Fruit fly (Drosophila melanogaster) whole organism, embryonic: ENCODE measurements around the gene Sec22.

Experiments used
- Adf1 ChIP-seq: fragments of 200-800 bp; sonication (Bioruptor generic); IDR thresholded peaks from 2 replicates; pipeline ENCODE4 v1.3.6; 2022; ENCODE audit warnings: missing biosample characterization, missing genetic modification characterization
- Atf6 ChIP-seq: fragments of 200-800 bp; sonication (Bioruptor generic); IDR thresholded peaks from 2 replicates; pipeline ENCODE4 v1.3.6; 2022; ENCODE audit warnings: missing biosample characterization, missing genetic modification characterization
- B-H2 ChIP-seq: fragments of 200-800 bp; sonication (Bioruptor generic); optimal IDR thresholded peaks from 2 replicates; lab custom pipeline; 2018; ENCODE audit warnings: missing biosample characterization, mild to moderate bottlenecking, missing genetic modification characterization
- Bteb2 ChIP-seq: fragments of 200-800 bp; sonication (Bioruptor generic); optimal IDR thresholded peaks from 2 replicates; lab custom pipeline; 2016; ENCODE audit warnings: missing biosample characterization, missing genetic modification characterization
- CG11560 ChIP-seq: fragments of 200-800 bp; sonication (Bioruptor generic); IDR thresholded peaks from 3 replicates; pipeline ENCODE4 v1.3.6; 2022; ENCODE audit warnings: missing biosample characterization, missing genetic modification characterization
- CG12155 ChIP-seq: fragments of 200-800 bp; sonication (Bioruptor generic); optimal IDR thresholded peaks from 3 replicates; lab custom pipeline; 2016; ENCODE audit warnings: missing biosample characterization, missing genetic modification characterization
- CG15073 ChIP-seq: fragments of 200-800 bp; sonication (Bioruptor generic); optimal IDR thresholded peaks from 2 replicates; lab custom pipeline; 2016; ENCODE audit warnings: missing biosample characterization, missing genetic modification characterization
- CG1529 ChIP-seq: fragments of 200-800 bp; sonication (Bioruptor generic); optimal IDR thresholded peaks from 3 replicates; lab custom pipeline; 2018; ENCODE audit warnings: missing biosample characterization, missing genetic modification characterization
- CG16779 ChIP-seq: fragments of 200-800 bp; sonication (Bioruptor generic); IDR thresholded peaks from 2 replicates; pipeline ENCODE4 v1.3.6; 2022; ENCODE audit warnings: missing biosample characterization, missing genetic modification characterization
- CG17186 ChIP-seq: fragments of 200-800 bp; sonication (Bioruptor generic); optimal IDR thresholded peaks from 3 replicates; lab custom pipeline; 2017; ENCODE audit warnings: missing biosample characterization, missing genetic modification reagents, missing genetic modification characterization
- CG17612 ChIP-seq: fragments of 200-800 bp; sonication (Bioruptor generic); IDR thresholded peaks from 2 replicates; pipeline ENCODE4 v1.3.6; 2022; ENCODE audit warnings: missing biosample characterization, missing genetic modification characterization
- CG2120 ChIP-seq: fragments of 200-800 bp; sonication (Bioruptor generic); optimal IDR thresholded peaks from 3 replicates; lab custom pipeline; 2016; ENCODE audit warnings: missing biosample characterization, missing genetic modification characterization
- CG43689 ChIP-seq: fragments of 200-800 bp; sonication (Bioruptor generic); IDR thresholded peaks from 2 replicates; pipeline ENCODE4 v1.3.6; 2022; ENCODE audit warnings: missing biosample characterization, missing genetic modification characterization
- CG4820 ChIP-seq: fragments of 200-800 bp; sonication (Bioruptor generic); optimal IDR thresholded peaks from 3 replicates; lab custom pipeline; 2016; ENCODE audit warnings: missing biosample characterization, missing genetic modification characterization
- CG6272 ChIP-seq: fragments of 200-800 bp; sonication (Bioruptor generic); IDR thresholded peaks from 2 replicates; pipeline ENCODE4 v1.3.6; 2022; ENCODE audit warnings: missing biosample characterization, missing genetic modification characterization
- CG7372 ChIP-seq: fragments of 200-800 bp; sonication (Bioruptor generic); IDR thresholded peaks from 2 replicates; pipeline ENCODE4 v1.3.6; 2022; ENCODE audit warnings: missing biosample characterization, missing genetic modification characterization
- CG7963 ChIP-seq: fragments of 200-800 bp; sonication (Bioruptor generic); IDR thresholded peaks from 3 replicates; pipeline ENCODE4 v1.3.6; 2022; ENCODE audit warnings: missing biosample characterization, missing genetic modification characterization; ENCODE audit not compliant: partially characterized antibody
- CG8089 ChIP-seq: fragments of 200-800 bp; sonication (Bioruptor generic); optimal IDR thresholded peaks from 3 replicates; lab custom pipeline; 2016; ENCODE audit warnings: missing biosample characterization, missing genetic modification characterization
- CG8924 ChIP-seq: fragments of 200-800 bp; optimal IDR thresholded peaks from 3 replicates; lab custom pipeline; 2019; ENCODE audit warnings: missing biosample characterization, mild to moderate bottlenecking, missing genetic modification characterization, moderate library complexity
- CG9609 ChIP-seq: fragments of 200-800 bp; sonication (Bioruptor generic); optimal IDR thresholded peaks from 3 replicates; lab custom pipeline; 2016; ENCODE audit warnings: missing biosample characterization, missing genetic modification characterization
- CG9797 ChIP-seq: fragments of 200-800 bp; sonication (Bioruptor generic); optimal IDR thresholded peaks from 3 replicates; lab custom pipeline; 2018; ENCODE audit warnings: missing biosample characterization, mild to moderate bottlenecking, missing genetic modification characterization
- CHES-1-like ChIP-seq: fragments of 200-800 bp; sonication (Bioruptor generic); optimal IDR thresholded peaks from 2 replicates; lab custom pipeline; 2016; ENCODE audit warnings: missing biosample characterization, missing genetic modification characterization
- Deaf1 ChIP-seq: fragments of 200-800 bp; optimal IDR thresholded peaks from 3 replicates; lab custom pipeline; 2019; ENCODE audit warnings: missing biosample characterization, mild to moderate bottlenecking, missing genetic modification characterization, moderate library complexity
- Dfd ChIP-seq, 2 experiments: fragments of >200 bp; optimal IDR thresholded peaks; 2 replicates each; lab custom pipeline; 2017; ENCODE audit warnings: missing biosample characterization in 2 of 2, missing genetic modification characterization in 2 of 2
- Dip3 ChIP-seq: fragments of 200-800 bp; sonication (Bioruptor generic); optimal IDR thresholded peaks from 3 replicates; lab custom pipeline; 2016; ENCODE audit warnings: missing biosample characterization, missing genetic modification characterization
- Fer3 ChIP-seq: fragments of 200-800 bp; sonication (Bioruptor generic); optimal IDR thresholded peaks from 2 replicates; lab custom pipeline; 2018; ENCODE audit warnings: missing biosample characterization, mild to moderate bottlenecking, missing genetic modification characterization, moderate library complexity
- H15 ChIP-seq: fragments of 200-800 bp; sonication (Bioruptor generic); IDR thresholded peaks from 3 replicates; pipeline ENCODE4 v1.3.6; 2022; ENCODE audit warnings: missing biosample characterization, missing genetic modification characterization
- HLHmδ ChIP-seq: fragments of 200-800 bp; sonication (Bioruptor generic); optimal IDR thresholded peaks from 2 replicates; lab custom pipeline; 2018; ENCODE audit warnings: missing biosample characterization, mild to moderate bottlenecking, missing genetic modification characterization, moderate library complexity
- Hmx ChIP-seq: fragments of 200-800 bp; sonication (Bioruptor generic); optimal IDR thresholded peaks from 2 replicates; lab custom pipeline; 2016; ENCODE audit warnings: missing biosample characterization, missing genetic modification characterization
- Hr78 ChIP-seq, 2 experiments: fragments of 200-800 bp in 1 of 2; fragments of >200 bp in 1 of 2; sonication (Bioruptor generic) in 1 of 2; optimal IDR thresholded peaks; 2 replicates each; lab custom pipeline; 2017 to 2019; ENCODE audit warnings: missing biosample characterization in 2 of 2, missing genetic modification characterization in 2 of 2, mild to moderate bottlenecking in 1 of 2, moderate library complexity in 1 of 2
- Mrtf ChIP-seq: fragments of 200-800 bp; sonication (Bioruptor generic); IDR thresholded peaks from 3 replicates; pipeline ENCODE4 v1.3.6; 2022; ENCODE audit warnings: missing biosample characterization, missing genetic modification characterization
- Neu2 ChIP-seq: fragments of 200-800 bp; sonication (Bioruptor generic); optimal IDR thresholded peaks from 3 replicates; lab custom pipeline; 2016; ENCODE audit warnings: missing biosample characterization, missing genetic modification characterization, borderline replicate concordance
- Oli ChIP-seq: fragments of 200-800 bp; sonication (Bioruptor generic); optimal IDR thresholded peaks from 2 replicates; lab custom pipeline; 2018; ENCODE audit warnings: missing biosample characterization, mild to moderate bottlenecking, missing genetic modification characterization, moderate library complexity
- abd-A ChIP-seq: fragments of 200-800 bp; sonication (Bioruptor generic); optimal IDR thresholded peaks from 3 replicates; lab custom pipeline; 2019; ENCODE audit warnings: missing biosample characterization, mild to moderate bottlenecking, missing genetic modification characterization, moderate library complexity
- ara ChIP-seq: fragments of 200-800 bp; sonication (Bioruptor generic); IDR thresholded peaks from 2 replicates; pipeline ENCODE4 v1.3.6; 2022; ENCODE audit warnings: missing biosample characterization, missing genetic modification characterization
- ash1 ChIP-seq: fragments of 200-800 bp; sonication (Bioruptor generic); optimal IDR thresholded peaks from 2 replicates; lab custom pipeline; 2018; ENCODE audit warnings: missing biosample characterization, mild to moderate bottlenecking, missing genetic modification characterization
- bigmax ChIP-seq: fragments of 200-800 bp; sonication (Bioruptor generic); optimal IDR thresholded peaks from 2 replicates; lab custom pipeline; 2018; ENCODE audit warnings: missing biosample characterization, mild to moderate bottlenecking, missing genetic modification characterization
- chm ChIP-seq: fragments of 200-800 bp; sonication (Bioruptor generic); IDR thresholded peaks from 2 replicates; pipeline ENCODE4 v1.3.6; 2022; ENCODE audit warnings: missing biosample characterization, missing genetic modification characterization
- danr ChIP-seq: fragments of 200-800 bp; sonication (Bioruptor generic); IDR thresholded peaks from 2 replicates; pipeline ENCODE4 v1.3.6; 2022; ENCODE audit warnings: missing biosample characterization, missing genetic modification characterization
- dmrt11E ChIP-seq: fragments of 200-800 bp; sonication (Bioruptor generic); optimal IDR thresholded peaks from 3 replicates; lab custom pipeline; 2018; ENCODE audit warnings: missing biosample characterization, mild to moderate bottlenecking, missing genetic modification characterization, moderate library complexity
- ems ChIP-seq: fragments of 200-800 bp; sonication (Bioruptor generic); optimal IDR thresholded peaks from 3 replicates; lab custom pipeline; 2016; ENCODE audit warnings: missing biosample characterization, missing genetic modification characterization
- lov ChIP-seq, 2 experiments: fragments of 200-800 bp in 1 of 2; fragments of >200 bp in 1 of 2; sonication (Bioruptor generic) in 1 of 2; IDR thresholded peaks in 1 of 2; optimal IDR thresholded peaks in 1 of 2; 2 replicates in 1 of 2; 3 replicates in 1 of 2; pipeline versions ENCODE4 v1.3.6 to Lab custom; 2017 to 2022; ENCODE audit warnings: missing biosample characterization in 1 of 2, missing genetic modification characterization in 1 of 2
- pan ChIP-seq, 4 experiments: fragments of >200 bp in 3 of 4; fragments of 200-800 bp in 1 of 4; sonication (Bioruptor generic) in 1 of 4; optimal IDR thresholded peaks in 3 of 4; IDR thresholded peaks in 1 of 4; 2 replicates each; pipeline versions ENCODE4 v1.3.6 to Lab custom; 2017 to 2022; ENCODE audit warnings: missing biosample characterization in 2 of 4, missing genetic modification characterization in 2 of 4, mixed read lengths in 1 of 4
- pfk ChIP-seq: fragments of 200-800 bp; sonication (Bioruptor generic); optimal IDR thresholded peaks from 2 replicates; lab custom pipeline; 2018; ENCODE audit warnings: missing biosample characterization, mild to moderate bottlenecking, missing genetic modification characterization, moderate library complexity
- repo ChIP-seq: fragments of 200-800 bp; sonication (Bioruptor generic); optimal IDR thresholded peaks from 2 replicates; lab custom pipeline; 2016; ENCODE audit warnings: missing biosample characterization, missing genetic modification characterization
- shn ChIP-seq: fragments of 200-800 bp; sonication (Bioruptor generic); optimal IDR thresholded peaks from 3 replicates; lab custom pipeline; 2016; ENCODE audit warnings: missing biosample characterization, missing genetic modification characterization
- sim ChIP-seq: fragments of 200-800 bp; sonication (Bioruptor generic); IDR thresholded peaks from 2 replicates; pipeline ENCODE4 v1.3.6; 2022; ENCODE audit warnings: missing biosample characterization, missing genetic modification characterization
- stc ChIP-seq: fragments of 200-800 bp; sonication (Bioruptor generic); IDR thresholded peaks from 2 replicates; pipeline ENCODE4 v1.3.6; 2022; ENCODE audit warnings: missing biosample characterization, missing genetic modification characterization
- tap ChIP-seq: fragments of 200-800 bp; optimal IDR thresholded peaks from 3 replicates; lab custom pipeline; 2019; ENCODE audit warnings: missing biosample characterization, mild to moderate bottlenecking, missing genetic modification characterization, moderate library complexity
- tgo ChIP-seq: fragments of 200-800 bp; sonication (Bioruptor generic); IDR thresholded peaks from 3 replicates; pipeline ENCODE4 v1.3.6; 2022; ENCODE audit warnings: missing biosample characterization, missing genetic modification characterization
- vfl ChIP-seq: fragments of 200-800 bp; sonication (Bioruptor generic); optimal IDR thresholded peaks from 2 replicates; lab custom pipeline; 2016; ENCODE audit warnings: missing biosample characterization, missing genetic modification characterization

The Sec22 gene

DNA sequence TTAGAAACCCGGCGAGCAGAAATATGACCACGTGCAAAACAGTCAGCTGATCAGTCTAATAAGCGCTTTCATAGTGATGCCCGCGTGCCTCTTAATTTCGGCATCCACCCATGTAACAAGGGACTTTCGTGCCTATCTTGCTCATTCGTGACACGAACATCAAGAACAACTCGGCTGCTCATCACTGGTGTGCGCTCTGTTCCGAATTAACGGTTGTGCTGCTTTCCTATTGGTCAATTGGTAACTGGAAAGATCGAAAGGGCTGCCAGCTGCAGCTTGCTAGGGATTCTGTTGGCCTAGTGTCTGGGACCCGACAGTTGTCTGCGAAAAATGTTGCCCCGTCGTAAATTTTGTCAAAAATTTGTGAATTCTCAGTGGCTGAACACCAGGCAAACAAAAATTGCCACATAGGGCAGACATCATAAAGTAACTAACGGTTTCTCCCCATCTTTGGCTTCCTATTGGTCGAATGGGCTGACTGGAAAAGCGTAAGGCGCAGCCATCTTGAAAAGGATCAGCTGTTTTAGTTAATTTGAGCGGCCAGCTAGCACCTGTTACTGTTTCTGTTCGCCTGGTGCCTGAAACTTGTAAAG lies 9.4 kb upstream of the Sec22 start (continued):
- no peak for TF ChIP-seq CG43689
- TF ChIP-seq shn: no peak
- TF ChIP-seq dmrt11E (tag; lab: Kevin White, UChicago): no peak
- no peak for TF ChIP-seq CG9797 (GFP tag; lab: Kevin White, UChicago)
- 0 out of 2 replicates have a peak, but pooled peaks have one; percentile 31 for TF ChIP-seq CG6272 (GFP tag; lab: Robert Waterston, UW)
- TF ChIP-seq danr (GFP tag; lab: Robert Waterston, UW): no peak
- TF ChIP-seq CG8089 (GFP tag; lab: Kevin White, UChicago): no peak
- peak; percentile 47 for TF ChIP-seq B-H2 (GFP tag; lab: Kevin White, UChicago)
- TF ChIP-seq CG8924 (tag; lab: Kevin White, UChicago): peak; percentile 10
- TF ChIP-seq Oli (tag; lab: Kevin White, UChicago): no peak
- peak; percentile 53 for TF ChIP-seq CG2120 (GFP tag; lab: Kevin White, UChicago)
- TF ChIP-seq bigmax: no peak
- TF ChIP-seq chm (GFP tag; lab: Robert Waterston, UW): peak; percentile 37; the same call in 1 of the 2 replicates
- TF ChIP-seq Dip3 (GFP tag; lab: Kevin White, UChicago): no peak
- no peak for TF ChIP-seq Fer3 (tag; lab: Kevin White, UChicago)
- no peak for TF ChIP-seq Neu2 (GFP tag; lab: Kevin White, UChicago)
- TF ChIP-seq stc (GFP tag; lab: Robert Waterston, UW): no peak
- peak; percentile 34 for TF ChIP-seq CHES-1-like
- TF ChIP-seq Atf6: no peak
- no peak for TF ChIP-seq Bteb2 (GFP tag; lab: Kevin White, UChicago)
- TF ChIP-seq pan (optimal IDR thresholded peaks at IDR 0.05; lab: Kevin White, UChicago): no peak
- TF ChIP-seq pan (GFP tag; optimal IDR thresholded peaks at IDR 0.05 in 1 of 2, IDR thresholded peaks at IDR 0.05 in 1 of 2): no peak
- no peak for TF ChIP-seq CG15073
- no peak for TF ChIP-seq Adf1
- TF ChIP-seq ara (GFP tag; lab: Robert Waterston, UW): no peak
- TF ChIP-seq CG7963: peak; percentile 92
- TF ChIP-seq CG9609: no peak
- no peak for TF ChIP-seq lov (optimal IDR thresholded peaks at IDR 0.05; lab: Kevin White, UChicago)
- TF ChIP-seq lov (GFP tag; IDR thresholded peaks at IDR 0.05; lab: Robert Waterston, UW): no peak
- no peak for TF ChIP-seq CG17612 (GFP tag; lab: Robert Waterston, UW)
- peak; percentile 17 for TF ChIP-seq vfl (GFP tag; lab: Kevin White, UChicago)
- no peak for TF ChIP-seq CG1529 (GFP tag; lab: Kevin White, UChicago)
- TF ChIP-seq ash1: no peak
- TF ChIP-seq Mrtf (GFP tag; lab: Robert Waterston, UW): no peak
- no peak for TF ChIP-seq Hr78 (GFP tag; optimal IDR thresholded peaks at IDR 0.05; lab: Kevin White, UChicago)
- TF ChIP-seq abd-A (tag; lab: Kevin White, UChicago): no peak
- TF ChIP-seq Hmx (GFP tag; lab: Kevin White, UChicago): no peak
- TF ChIP-seq repo: no peak
- TF ChIP-seq Dfd (GFP tag; optimal IDR thresholded peaks at IDR 0.05; lab: Kevin White, UChicago): no peak
- no peak for TF ChIP-seq tgo
- no peak for TF ChIP-seq H15 (GFP tag; lab: Robert Waterston, UW)
- no peak for TF ChIP-seq CG4820
- TF ChIP-seq sim: no peak
- TF ChIP-seq HLHmδ (GFP tag; lab: Kevin White, UChicago): peak; percentile 41
- no peak for TF ChIP-seq CG16779 (GFP tag; lab: Robert Waterston, UW)
- no peak for TF ChIP-seq CG7372 (GFP tag; lab: Robert Waterston, UW)
- TF ChIP-seq tap (tag; lab: Kevin White, UChicago): no peak
- TF ChIP-seq CG11560 (tag; lab: Robert Waterston, UW): no peak
- no peak for TF ChIP-seq CG12155
- no peak for TF ChIP-seq pfk (GFP tag; lab: Kevin White, UChicago)
- TF ChIP-seq CG17186: no peak
- TF ChIP-seq ems (GFP tag; lab: Kevin White, UChicago): no peak
- peak; percentile 73 for TF ChIP-seq Deaf1 (tag; lab: Kevin White, UChicago)
